Fruit fly (Drosophila melanogaster) whole organism, adult: ENCODE data around the gene CG32811.

ENCODE experiments used
- CG14711 ChIP-seq: fragments of 200-800 bp; sonication (Bioruptor generic); optimal IDR thresholded peaks from 2 replicates; lab custom pipeline; 2018; ENCODE audit warnings: missing biosample characterization, mild to moderate bottlenecking, missing genetic modification characterization, moderate library complexity
- CG1620 ChIP-seq: fragments of 200-800 bp; sonication (Bioruptor generic); optimal IDR thresholded peaks from 2 replicates; lab custom pipeline; 2016; ENCODE audit warnings: missing biosample characterization, missing genetic modification characterization
- CG33017 ChIP-seq: fragments of 200-800 bp; sonication (Bioruptor generic); optimal IDR thresholded peaks from 2 replicates; lab custom pipeline; 2018; ENCODE audit warnings: missing biosample characterization, mild to moderate bottlenecking, missing genetic modification characterization, moderate library complexity
- CG7101 ChIP-seq: fragments of 200-800 bp; sonication (Bioruptor generic); optimal IDR thresholded peaks from 2 replicates; lab custom pipeline; 2018; ENCODE audit warnings: missing biosample characterization, mild to moderate bottlenecking, missing genetic modification characterization, moderate library complexity
- Clk ChIP-seq: fragments of 200-800 bp; sonication (Bioruptor generic); optimal IDR thresholded peaks from 2 replicates; lab custom pipeline; 2017; ENCODE audit warnings: missing biosample characterization, missing genetic modification characterization
- Crg-1 ChIP-seq: fragments of 200-800 bp; sonication (Bioruptor generic); optimal IDR thresholded peaks from 2 replicates; lab custom pipeline; 2016; ENCODE audit warnings: missing biosample characterization, missing genetic modification characterization
- Mnt ChIP-seq: fragments of 200-800 bp; sonication (Bioruptor generic); optimal IDR thresholded peaks from 2 replicates; lab custom pipeline; 2016; ENCODE audit warnings: missing biosample characterization, mild to moderate bottlenecking, missing genetic modification characterization
- bab1 ChIP-seq: fragments of 200-800 bp; sonication (Bioruptor generic); optimal IDR thresholded peaks from 3 replicates; lab custom pipeline; 2019; ENCODE audit warnings: missing biosample characterization, mild to moderate bottlenecking, missing genetic modification characterization, moderate library complexity
- kay ChIP-seq: fragments of 200-800 bp; sonication (Bioruptor generic); peaks from one replicate; lab custom pipeline; 2016; ENCODE audit warnings: missing biosample characterization, missing genetic modification characterization, borderline replicate concordance
- ovo ChIP-seq: fragments of 200-800 bp; sonication (Bioruptor generic); optimal IDR thresholded peaks from 2 replicates; lab custom pipeline; 2016; ENCODE audit warnings: missing biosample characterization, missing genetic modification characterization
- pad ChIP-seq: fragments of 200-800 bp; sonication (Bioruptor generic); optimal IDR thresholded peaks from 3 replicates; lab custom pipeline; 2017; ENCODE audit warnings: missing biosample characterization, missing genetic modification characterization, mild to moderate bottlenecking, moderate library complexity, missing genetic modification reagents
- tj ChIP-seq: fragments of 200-800 bp; sonication (Bioruptor generic); optimal IDR thresholded peaks from 3 replicates; lab custom pipeline; 2017; ENCODE audit warnings: missing biosample characterization, mild to moderate bottlenecking, missing genetic modification characterization, moderate library complexity
- toe ChIP-seq: fragments of 200-800 bp; sonication (Bioruptor generic); optimal IDR thresholded peaks from 2 replicates; lab custom pipeline; 2016; ENCODE audit warnings: missing biosample characterization, missing genetic modification characterization

DNA sequence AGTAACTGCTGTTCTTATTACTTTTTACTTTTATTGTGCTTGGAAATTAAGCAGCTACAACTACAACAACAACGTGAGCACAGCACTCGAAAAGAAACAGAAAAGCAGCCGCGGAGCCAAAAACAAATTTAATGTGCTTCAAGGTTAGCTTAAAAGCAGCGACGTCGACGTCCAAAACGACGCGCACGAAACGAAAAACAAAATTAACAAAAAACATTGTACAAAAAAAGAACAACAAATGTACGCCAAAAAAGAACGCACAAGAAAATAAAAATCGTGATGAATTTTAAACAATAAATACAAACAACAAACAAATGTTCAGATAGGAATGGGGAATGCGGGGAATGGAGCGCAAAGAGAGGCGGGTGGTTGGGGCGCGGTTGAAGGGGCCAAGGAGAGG, 27.1 kb downstream of the CG32811 start:
- TF ChIP-seq Crg-1 (GFP tag; lab: Kevin White, UChicago) = no peak
- no peak for TF ChIP-seq bab1
- TF ChIP-seq CG33017 (tag; lab: Kevin White, UChicago) = no peak
- TF ChIP-seq Clk (GFP tag; lab: Kevin White, UChicago) = no peak
- peak; percentile 35 for TF ChIP-seq tj (GFP tag; lab: Kevin White, UChicago)
- TF ChIP-seq pad (GFP tag; lab: Kevin White, UChicago) = no peak
- no peak for TF ChIP-seq toe (GFP tag; lab: Kevin White, UChicago)
- TF ChIP-seq CG1620 (GFP tag; lab: Kevin White, UChicago) = no peak
- TF ChIP-seq kay (GFP tag; lab: Kevin White, UChicago) = no peak
- no peak for TF ChIP-seq ovo (GFP tag; lab: Kevin White, UChicago)
- TF ChIP-seq CG14711 (tag; lab: Kevin White, UChicago) = no peak
- no peak for TF ChIP-seq Mnt
- no peak for TF ChIP-seq CG7101 (tag; lab: Kevin White, UChicago)
